Fruit fly (Drosophila melanogaster) whole organism: ENCODE measurements around the gene CG9360.

Experiments
- Dll ChIP-seq: fragments of >200 bp; optimal IDR thresholded peaks from 2 replicates; lab custom pipeline; 2017
- EcR ChIP-seq, 2 experiments: fragments of >200 bp; optimal IDR thresholded peaks; 2 replicates each; lab custom pipeline; 2017; ENCODE audit warnings: missing biosample characterization in 2 of 2, missing genetic modification characterization in 2 of 2, missing genetic modification reagents in 2 of 2
- pan ChIP-seq: fragments of >200 bp; optimal IDR thresholded peaks from 2 replicates; lab custom pipeline; 2017
- psq ChIP-seq: fragments of >200 bp; optimal IDR thresholded peaks from 2 replicates; lab custom pipeline; 2017
- usp ChIP-seq: fragments of >200 bp; optimal IDR thresholded peaks from 2 replicates; lab custom pipeline; 2017; ENCODE audit warnings: missing biosample characterization, missing genetic modification characterization, mixed read lengths

DNA sequence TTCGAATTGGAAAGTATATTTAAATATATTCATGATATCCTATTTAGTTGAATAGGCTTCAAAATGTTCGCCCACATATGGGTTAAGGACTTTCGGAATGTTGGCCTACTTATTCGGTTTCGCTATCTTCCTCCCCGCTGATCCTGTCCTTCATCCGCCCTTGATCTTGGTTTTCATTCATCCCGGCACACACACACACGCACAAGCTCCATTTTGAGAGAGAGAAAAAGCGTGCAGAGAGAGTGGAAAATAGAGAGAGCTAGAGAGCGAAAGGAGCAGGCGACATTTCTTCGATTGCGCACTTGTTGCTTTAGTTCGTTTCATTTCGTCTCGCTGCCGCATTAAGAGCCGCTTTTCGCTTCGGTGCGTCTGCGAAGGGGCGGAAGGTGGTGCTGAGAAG, 22.7 kb upstream of the CG9360 start, which contains the start of gene Karl:
- TF ChIP-seq usp (GFP tag; lab: Kevin White, UChicago) (no peak), Dll (lab: Kevin White, UChicago) (no peak), EcR (GFP tag; optimal IDR thresholded peaks at IDR 0.05; lab: Kevin White, UChicago) (no peak), psq (lab: Kevin White, UChicago) (no peak), pan (no peak)
